Worm (Caenorhabditis elegans) whole organism, mixed stage, embryonic: ENCODE measurements around the gene F25B5.6.

Source experiments
- blmp-1 ChIP-seq: fragments of 150-350 bp; optimal IDR thresholded peaks from 2 replicates; lab custom pipeline; 2014; ENCODE audit warnings: missing biosample characterization, missing genetic modification characterization
- ceh-39 ChIP-seq: fragments of 150-350 bp; optimal IDR thresholded peaks from 2 replicates; lab custom pipeline; 2014; ENCODE audit warnings: missing biosample characterization, missing genetic modification characterization
- hlh-1 ChIP-seq: fragments of 150-350 bp; optimal IDR thresholded peaks from 2 replicates; lab custom pipeline; 2014; ENCODE audit warnings: missing biosample characterization, missing genetic modification reagents, missing genetic modification characterization
- nhr-28 ChIP-seq: fragments of 150-350 bp; optimal IDR thresholded peaks from 2 replicates; lab custom pipeline; 2014; ENCODE audit warnings: missing biosample characterization, missing genetic modification characterization
- nhr-76 ChIP-seq: sonication (generic microtip); optimal IDR thresholded peaks from 2 replicates; lab custom pipeline; 2017; ENCODE audit warnings: missing biosample characterization, missing genetic modification characterization
- pha-4 ChIP-seq: fragments of 150-350 bp; optimal IDR thresholded peaks from 2 replicates; lab custom pipeline; 2018; ENCODE audit warnings: missing biosample characterization, missing genetic modification reagents, missing genetic modification characterization
- snpc-4 ChIP-seq: fragments of 150-350 bp; optimal IDR thresholded peaks from 2 replicates; lab custom pipeline; 2014; ENCODE audit warnings: missing biosample characterization, missing genetic modification characterization
- ztf-11 ChIP-seq: fragments of 150-350 bp; optimal IDR thresholded peaks from 2 replicates; lab custom pipeline; 2014; ENCODE audit warnings: missing biosample characterization, missing genetic modification characterization

DNA sequence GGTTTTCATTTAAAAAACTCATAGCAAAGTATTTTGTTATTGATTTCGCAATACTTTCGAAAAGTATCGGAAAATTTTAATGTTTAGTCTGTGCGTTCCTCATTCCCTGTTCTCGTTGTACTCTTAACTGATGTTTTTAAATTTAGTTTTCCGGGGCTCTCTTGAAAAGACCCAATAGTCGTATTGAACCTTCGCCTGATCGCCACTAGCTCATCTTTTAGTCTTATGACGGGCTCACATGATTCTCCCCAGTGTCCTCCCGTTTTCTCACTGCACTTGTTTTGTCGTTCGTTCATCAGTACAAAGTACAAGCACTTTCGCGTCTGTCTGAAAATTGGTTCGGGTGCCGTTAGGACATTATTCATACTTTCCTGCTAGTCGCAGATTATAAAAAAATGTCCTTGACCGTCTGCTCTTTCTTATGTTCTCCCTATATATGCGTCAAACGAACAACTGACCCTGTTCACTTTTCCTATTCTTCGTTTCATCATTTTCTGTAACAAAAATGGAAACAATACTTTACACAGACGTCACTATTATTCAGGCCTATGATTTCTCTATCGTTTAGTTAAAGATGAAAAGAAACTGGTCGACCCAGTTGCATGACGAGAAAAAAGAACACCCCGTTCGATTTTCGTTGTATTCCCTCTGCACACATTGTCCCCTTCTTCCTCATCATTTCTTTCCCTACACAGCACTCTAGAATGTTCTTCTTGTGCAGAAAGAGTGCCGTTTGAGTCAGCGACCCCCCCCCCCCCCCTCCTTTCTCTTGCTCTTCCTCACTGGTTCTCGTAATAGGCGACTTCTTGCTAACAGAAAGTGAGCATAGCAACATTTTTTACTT, 8.9 kb downstream of the F25B5.6 start, which contains the start of gene ubq-1:
- TF ChIP-seq blmp-1 (tag; lab: Kevin White, UChicago) (no peak), ceh-39 (no peak), snpc-4 (tag; lab: Kevin White, UChicago) (no peak), ztf-11 (no peak), hlh-1 (tag; lab: Kevin White, UChicago) (no peak), pha-4 (tag; lab: Kevin White, UChicago) (no peak), nhr-76 (tag; lab: Kevin White, UChicago) (no peak), nhr-28 (tag; lab: Kevin White, UChicago) (no peak)
